Worm (Caenorhabditis elegans) whole organism, late embryonic: ENCODE measurements around the gene tam-1.

Experiments used
- C08G9.2 ChIP-seq: sonication (generic microtip); optimal IDR thresholded peaks from 2 replicates; lab custom pipeline; 2016; ENCODE audit warnings: mild to moderate bottlenecking, missing genetic modification characterization, moderate library complexity, missing compliant biosample characterization
- K02D7.2 ChIP-seq: sonication (generic microtip); optimal IDR thresholded peaks from 2 replicates; lab custom pipeline; 2017; ENCODE audit warnings: mild to moderate bottlenecking, missing genetic modification characterization, missing compliant biosample characterization
- K09A11.1 ChIP-seq: sonication (generic microtip); optimal IDR thresholded peaks from 2 replicates; lab custom pipeline; 2017; ENCODE audit warnings: antibody characterized with exemption, mild to moderate bottlenecking, missing genetic modification characterization, missing compliant biosample characterization; ENCODE audit not compliant: insufficient read depth
- T23F11.4 ChIP-seq: fragments of 200-800 bp; sonication (Bioruptor generic); optimal IDR thresholded peaks from 2 replicates; lab custom pipeline; 2018; ENCODE audit warnings: mild to moderate bottlenecking, missing genetic modification characterization, missing compliant biosample characterization
- ahr-1 ChIP-seq: sonication (generic microtip); optimal IDR thresholded peaks from 2 replicates; lab custom pipeline; 2016; ENCODE audit warnings: missing genetic modification characterization, missing compliant biosample characterization
- ceh-30 ChIP-seq: fragments of 150-350 bp; optimal IDR thresholded peaks from 2 replicates; lab custom pipeline; 2014; ENCODE audit warnings: missing biosample characterization, missing genetic modification characterization
- ceh-31 ChIP-seq: sonication (generic microtip); optimal IDR thresholded peaks from 2 replicates; lab custom pipeline; 2016; ENCODE audit warnings: missing genetic modification characterization, missing compliant biosample characterization
- ceh-48 ChIP-seq: sonication (generic microtip); optimal IDR thresholded peaks from 2 replicates; lab custom pipeline; 2016; ENCODE audit warnings: missing genetic modification characterization, inconsistent platforms, missing compliant biosample characterization
- ceh-6 ChIP-seq: fragments of 200-800 bp; sonication (Bioruptor generic); optimal IDR thresholded peaks from 2 replicates; lab custom pipeline; 2018; ENCODE audit warnings: mild to moderate bottlenecking, missing genetic modification characterization, missing compliant biosample characterization
- che-1 ChIP-seq: sonication (generic microtip); optimal IDR thresholded peaks from 2 replicates; lab custom pipeline; 2016; ENCODE audit warnings: mild to moderate bottlenecking, missing genetic modification characterization, missing compliant biosample characterization
- dmd-4 ChIP-seq: sonication (generic microtip); optimal IDR thresholded peaks from 2 replicates; lab custom pipeline; 2016; ENCODE audit warnings: borderline replicate concordance, missing genetic modification characterization, missing compliant biosample characterization
- dve-1 ChIP-seq: sonication (generic microtip); optimal IDR thresholded peaks from 2 replicates; lab custom pipeline; 2017; ENCODE audit warnings: antibody characterized with exemption, mild to moderate bottlenecking, missing genetic modification characterization, missing compliant biosample characterization
- elt-2 ChIP-seq: sonication (generic microtip); optimal IDR thresholded peaks from 2 replicates; lab custom pipeline; 2016; ENCODE audit warnings: missing genetic modification reagents, missing genetic modification characterization, missing compliant biosample characterization
- eyg-1 ChIP-seq: sonication (generic microtip); optimal IDR thresholded peaks from 2 replicates; lab custom pipeline; 2016; ENCODE audit warnings: missing genotype, missing genetic modification characterization, missing compliant biosample characterization
- fkh-10 ChIP-seq: fragments of 150-350 bp; optimal IDR thresholded peaks from 2 replicates; lab custom pipeline; 2014; ENCODE audit warnings: missing biosample characterization, missing genetic modification reagents, missing genetic modification characterization
- fkh-6 ChIP-seq: sonication (generic microtip); optimal IDR thresholded peaks from 2 replicates; lab custom pipeline; 2016; ENCODE audit warnings: missing genetic modification characterization, missing compliant biosample characterization
- gmeb-2 ChIP-seq: sonication (generic microtip); optimal IDR thresholded peaks from 2 replicates; lab custom pipeline; 2016; ENCODE audit warnings: missing genetic modification characterization, inconsistent platforms, missing compliant biosample characterization
- hlh-15 ChIP-seq: sonication (generic microtip); optimal IDR thresholded peaks from 2 replicates; lab custom pipeline; 2016; ENCODE audit warnings: missing genetic modification characterization, missing compliant biosample characterization
- hlh-30 ChIP-seq: sonication (generic microtip); optimal IDR thresholded peaks from 2 replicates; lab custom pipeline; 2017; ENCODE audit warnings: antibody characterized with exemption, missing genetic modification characterization, missing compliant biosample characterization; ENCODE audit not compliant: insufficient read depth
- hlh-8 ChIP-seq: sonication (generic microtip); optimal IDR thresholded peaks from 2 replicates; lab custom pipeline; 2016; ENCODE audit warnings: missing genotype, missing genetic modification characterization, missing compliant biosample characterization
- lim-6 ChIP-seq: sonication (generic microtip); optimal IDR thresholded peaks from 2 replicates; lab custom pipeline; 2016; ENCODE audit warnings: missing genetic modification characterization, missing compliant biosample characterization
- nfya-1 ChIP-seq: sonication (generic microtip); optimal IDR thresholded peaks from 2 replicates; lab custom pipeline; 2017; ENCODE audit warnings: missing genetic modification characterization, mild to moderate bottlenecking, missing compliant biosample characterization, antibody characterized with exemption, moderate library complexity
- npax-4 ChIP-seq: sonication (generic microtip); optimal IDR thresholded peaks from 2 replicates; lab custom pipeline; 2016; ENCODE audit warnings: missing genetic modification characterization, missing compliant biosample characterization
- pha-2 ChIP-seq: sonication (generic microtip); optimal IDR thresholded peaks from 2 replicates; lab custom pipeline; 2017; ENCODE audit warnings: mild to moderate bottlenecking, missing genetic modification characterization, missing compliant biosample characterization
- pha-4 ChIP-seq: fragments of 150-350 bp; optimal IDR thresholded peaks from 2 replicates; lab custom pipeline; 2018; ENCODE audit warnings: missing biosample characterization, missing genetic modification reagents, missing genetic modification characterization
- pqm-1 ChIP-seq: sonication (generic microtip); optimal IDR thresholded peaks from 2 replicates; lab custom pipeline; 2016; ENCODE audit warnings: missing genetic modification characterization, missing compliant biosample characterization
- rnt-1 ChIP-seq: sonication (generic microtip); optimal IDR thresholded peaks from 2 replicates; lab custom pipeline; 2016; ENCODE audit warnings: missing genetic modification characterization, missing compliant biosample characterization
- syd-9 ChIP-seq: sonication (generic microtip); optimal IDR thresholded peaks from 2 replicates; lab custom pipeline; 2016; ENCODE audit warnings: mild to moderate bottlenecking, missing genetic modification characterization, moderate library complexity, missing compliant biosample characterization
- tbx-2 ChIP-seq: sonication (generic microtip); optimal IDR thresholded peaks from 2 replicates; lab custom pipeline; 2016; ENCODE audit warnings: missing genetic modification characterization, missing compliant biosample characterization
- ttx-3 ChIP-seq: sonication (generic microtip); optimal IDR thresholded peaks from 2 replicates; lab custom pipeline; 2016; ENCODE audit warnings: missing genetic modification reagents, missing genetic modification characterization, missing compliant biosample characterization
- unc-3 ChIP-seq, 2 experiments: fragments of 200-800 bp in 1 of 2; sonication (Bioruptor generic) in 1 of 2; sonication (generic microtip) in 1 of 2; conservative IDR thresholded peaks in 1 of 2; optimal IDR thresholded peaks in 1 of 2; 2 replicates each; pipeline versions ENCODE4 v1.3.6 to Lab custom; 2016 to 2022; ENCODE audit warnings: missing compliant biosample characterization in 2 of 2, missing genetic modification characterization in 2 of 2, missing genetic modification reagents in 1 of 2
- unc-42 ChIP-seq: sonication (generic microtip); optimal IDR thresholded peaks from 2 replicates; lab custom pipeline; 2016; ENCODE audit warnings: missing genotype, missing genetic modification characterization, missing compliant biosample characterization
- unc-55 ChIP-seq: sonication (generic microtip); optimal IDR thresholded peaks from 2 replicates; lab custom pipeline; 2017; ENCODE audit warnings: missing biosample characterization, missing genetic modification reagents, missing genetic modification characterization
- zip-5 ChIP-seq: sonication (generic microtip); optimal IDR thresholded peaks from 2 replicates; lab custom pipeline; 2016; ENCODE audit warnings: missing genetic modification characterization, missing compliant biosample characterization

Gene tam-1

DNA sequence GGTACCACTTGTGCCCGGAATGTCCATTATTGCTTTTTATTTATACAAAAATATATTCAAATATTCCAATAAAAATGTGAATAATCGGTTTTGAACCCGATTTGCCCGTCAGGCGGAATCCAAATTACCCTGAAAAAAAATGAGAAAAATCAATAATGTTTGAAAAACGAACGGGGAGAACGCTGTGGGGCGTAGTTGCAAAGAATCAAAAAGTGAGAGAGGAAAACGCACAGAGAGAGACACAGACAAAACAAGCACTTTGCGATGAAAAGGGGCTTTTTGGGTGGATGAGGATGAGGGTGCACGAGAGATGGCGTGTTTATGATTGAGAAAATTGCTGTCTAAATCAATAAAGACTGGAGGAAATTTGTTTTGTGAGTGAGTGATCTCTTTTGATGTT lies at the start of gene tam-1:
TSS of gene tam-1 (minus strand) at position 135 of the 400 bp plus-strand sequence.
- TF ChIP-seq unc-42 (tag; lab: Kevin White, UChicago) (peak; percentile 33), unc-55 (GFP tag; lab: Kevin White, UChicago) (peak; percentile 13), npax-4 (tag; lab: Kevin White, UChicago) (no peak), unc-3 (GFP tag; conservative IDR thresholded peaks at IDR 0.05; lab: Robert Waterston, UW) (no peak), unc-3 (tag; optimal IDR thresholded peaks at IDR 0.05; lab: Kevin White, UChicago) (no peak), ceh-30 (tag; lab: Kevin White, UChicago) (no peak), K09A11.1 (no peak), nfya-1 (tag; lab: Kevin White, UChicago) (peak; percentile 14), ceh-48 (peak; percentile 27)

- TF ChIP-seq che-1, result no peak
- TF ChIP-seq elt-2 (tag; lab: Kevin White, UChicago), result peak; percentile 80
Observed at ce11 chrV:5012193-5012853, 49.4 kb upstream of the tam-1 start, which contains the start of gene srr-6. Gene srr-6, plus strand, starts transcription at chrV:5012803.

DNA sequence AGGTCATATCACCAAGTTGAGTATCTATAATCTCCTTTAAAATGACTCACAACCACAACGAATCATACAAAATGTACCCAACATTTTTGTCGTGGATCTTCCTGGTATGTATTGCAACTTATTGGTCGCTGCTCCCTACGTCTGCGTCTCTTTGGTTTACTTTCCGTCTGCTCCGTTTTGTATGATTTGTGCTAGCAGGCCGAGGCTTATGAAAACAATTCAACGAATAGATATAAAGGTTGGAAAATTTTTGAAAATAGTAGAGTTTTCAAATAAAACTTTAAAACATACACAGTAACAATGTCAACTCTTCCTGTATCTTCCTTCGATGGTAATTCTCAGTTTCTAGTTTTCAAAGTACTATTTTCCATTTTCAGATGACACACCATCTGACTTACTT lies 38.5 kb upstream of the tam-1 start, which contains the start of gene srr-8:
TSS of gene srr-8 (plus strand) at position 301 of the 400 bp plus-strand sequence.
- TF ChIP-seq dve-1 (no peak), unc-55 (GFP tag; lab: Kevin White, UChicago) (no peak), nfya-1 (tag; lab: Kevin White, UChicago) (no peak), lim-6 (no peak), C08G9.2 (tag; lab: Kevin White, UChicago) (no peak), K02D7.2 (no peak)
- TF ChIP-seq, all 69 proteins: peak for 0

DNA sequence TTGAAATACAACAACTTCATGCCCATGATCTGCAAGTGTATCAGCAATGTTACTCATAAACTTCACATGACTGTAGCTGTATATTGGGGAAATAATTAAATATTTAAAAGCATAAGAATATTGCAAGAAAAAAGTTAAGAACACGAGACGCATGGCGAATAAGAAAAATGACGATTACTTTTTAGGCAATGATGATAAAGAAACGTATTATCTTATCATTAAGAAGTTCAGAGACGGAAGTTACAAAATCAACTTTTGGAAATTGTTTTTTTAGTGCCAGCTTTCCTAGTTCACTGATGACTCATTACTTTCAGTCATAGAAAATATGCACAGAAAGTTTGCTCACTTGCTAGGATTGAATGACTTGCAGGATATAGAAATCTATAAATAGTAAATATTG lies 37.5 kb upstream of the tam-1 start, which contains the start of gene ugt-7:
TSS of gene ugt-7 (minus strand) at position 161 of the 400 bp plus-strand sequence.
- TF ChIP-seq elt-2 (tag; lab: Kevin White, UChicago), result peak; percentile 11
- TF ChIP-seq ceh-31 (tag; lab: Kevin White, UChicago), result no peak

DNA sequence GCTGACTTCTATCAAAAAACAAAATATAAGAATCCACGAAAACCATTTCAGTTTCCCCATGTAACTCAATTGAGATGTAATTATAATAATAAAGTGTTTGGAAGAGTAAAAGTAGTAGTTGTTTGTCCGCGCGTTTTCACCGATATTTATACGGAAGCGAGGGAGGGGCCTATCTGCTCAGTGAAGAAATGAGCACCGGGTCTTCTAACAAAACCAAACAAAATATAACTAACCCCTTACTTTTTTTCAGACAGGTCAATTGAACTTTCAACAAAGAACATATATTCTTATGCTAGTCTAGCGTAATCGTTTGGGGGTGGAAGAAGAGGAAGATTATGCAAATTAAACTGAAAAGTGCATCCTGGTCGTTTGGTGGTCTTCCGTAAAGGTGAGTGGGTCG lies 32.3 kb upstream of the tam-1 start, which contains the start of gene ncx-9:
TSS of gene ncx-9 (minus strand) at position 101 of the 400 bp plus-strand sequence.
- TF ChIP-seq syd-9 (tag; lab: Kevin White, UChicago) (no peak), hlh-15 (tag; lab: Kevin White, UChicago) (no peak)

ce11 chrV:4987097-4987496 lies 24.2 kb upstream of the tam-1 start, which contains the start of gene ncx-8:
Gene ncx-8, minus strand, starts transcription at chrV:4987197.
- TF ChIP-seq T23F11.4 (no peak), zip-5 (tag; lab: Kevin White, UChicago) (no peak), tbx-2 (no peak), ceh-30 (tag; lab: Kevin White, UChicago) (no peak), pha-4 (tag; lab: Kevin White, UChicago) (no peak), ceh-48 (no peak), pqm-1 (tag; lab: Kevin White, UChicago) (no peak), fkh-6 (no peak), K09A11.1 (no peak), elt-2 (tag; lab: Kevin White, UChicago) (no peak), dmd-4 (tag; lab: Kevin White, UChicago) (no peak)

DNA sequence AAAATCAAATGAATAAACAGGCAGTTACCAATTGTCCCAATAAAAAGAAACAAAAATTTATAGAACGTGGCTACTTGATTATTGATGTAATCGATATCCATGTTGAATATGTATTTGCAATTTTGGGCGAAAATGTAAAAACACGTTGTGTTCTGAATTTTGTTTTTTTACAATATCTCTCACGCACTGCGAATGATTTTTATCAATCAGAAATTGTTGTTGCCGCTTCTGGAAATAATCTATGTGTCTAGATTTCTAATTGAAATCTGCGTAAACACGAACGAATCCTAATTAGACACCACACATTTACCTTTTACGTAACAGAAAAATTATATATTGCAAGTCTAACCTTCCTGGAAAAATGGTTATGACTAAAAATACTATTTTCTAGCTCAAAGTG lies 20.2 kb upstream of the tam-1 start, which contains the start of gene srsx-13:
TSS of gene srsx-13 (minus strand) at position 101 of the 400 bp plus-strand sequence.
- TF ChIP-seq rnt-1 (tag; lab: Kevin White, UChicago), result no peak
- no peak for TF ChIP-seq pha-2 (tag; lab: Kevin White, UChicago)
- TF ChIP-seq ceh-30 (tag; lab: Kevin White, UChicago), result no peak
- no peak for TF ChIP-seq hlh-8 (tag; lab: Kevin White, UChicago)
- TF ChIP-seq fkh-10 (GFP tag; lab: Kevin White, UChicago), result no peak
- TF ChIP-seq ceh-6 (GFP tag; lab: Kevin White, UChicago), result no peak
- TF ChIP-seq ahr-1 (tag; lab: Kevin White, UChicago), result no peak
- no peak for TF ChIP-seq gmeb-2 (tag; lab: Kevin White, UChicago)
- no peak for TF ChIP-seq hlh-30 (tag; lab: Kevin White, UChicago)
- no peak for TF ChIP-seq che-1
- TF ChIP-seq ttx-3 (tag; lab: Kevin White, UChicago), result no peak
- no peak for TF ChIP-seq C08G9.2 (tag; lab: Kevin White, UChicago)
- TF ChIP-seq elt-2 (tag; lab: Kevin White, UChicago), result no peak
- no peak for TF ChIP-seq T23F11.4
- no peak for TF ChIP-seq eyg-1 (tag; lab: Kevin White, UChicago)
- TF ChIP-seq tbx-2, result no peak
- TF ChIP-seq, all 69 proteins: peak for 0
